Worm (Caenorhabditis elegans): ENCODE measurements around the gene K12H4.3.
A peak's percentile ranks its signal among the peaks of the same experiment; 100 is the strongest.

K12H4.3 gene

DNA sequence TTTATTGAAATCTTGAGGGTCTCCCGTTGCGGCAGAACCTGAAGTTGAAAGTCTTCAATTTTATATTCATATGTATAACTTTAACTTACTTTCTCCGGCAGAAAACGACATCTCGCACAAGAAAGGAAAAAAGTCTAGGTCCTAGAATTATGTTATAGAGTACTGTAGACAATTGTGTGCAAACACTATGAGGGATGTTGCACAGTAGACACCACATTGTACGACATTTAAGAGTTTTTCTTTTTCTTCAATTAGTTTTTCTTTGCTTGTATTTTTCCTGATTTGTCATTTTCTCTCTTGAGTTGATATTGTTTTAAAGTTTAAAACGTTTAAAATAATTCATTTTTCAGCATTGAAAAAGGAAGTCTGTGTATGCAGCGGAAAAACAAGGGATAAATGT, 39.5 kb downstream of the K12H4.3 start, which contains the start of the genes K06H7.7 and grp-1:
TSS of gene K06H7.7 (minus strand) at position 121 of the 400 bp plus-strand sequence.
TSS of gene grp-1 (plus strand) at position 351 of the 400 bp plus-strand sequence.
- no peak for TF ChIP-seq ceh-83 (GFP tag; optimal IDR thresholded peaks at IDR 0.05)
- TF ChIP-seq lin-13 (tag; optimal IDR thresholded peaks at IDR 0.05) = no peak
- TF ChIP-seq ces-1 (GFP tag; optimal IDR thresholded peaks at IDR 0.05) = peak; percentile 82
- TF ChIP-seq bed-3 (GFP tag; optimal IDR thresholded peaks at IDR 0.05) = no peak
- TF ChIP-seq ceh-43 (GFP tag; optimal IDR thresholded peaks at IDR 0.05) = no peak
- no peak for TF ChIP-seq nhr-28 (tag; optimal IDR thresholded peaks at IDR 0.05)
- TF ChIP-seq pha-4 (tag; optimal IDR thresholded peaks at IDR 0.05) = peak; percentile 29
- TF ChIP-seq sem-2 (GFP tag; optimal IDR thresholded peaks at IDR 0.05) = no peak
- TF ChIP-seq elt-1 (tag; optimal IDR thresholded peaks at IDR 0.05; ENCODE audit: borderline replicate concordance, insufficient read depth) = no peak
- TF ChIP-seq ztf-11 (tag; optimal IDR thresholded peaks at IDR 0.05) = no peak
- TF ChIP-seq drap-1 (GFP tag; optimal IDR thresholded peaks at IDR 0.05) = no peak
- no peak for TF ChIP-seq nhr-2 (tag; optimal IDR thresholded peaks at IDR 0.05)
- no peak for TF ChIP-seq unc-62 (GFP tag; optimal IDR thresholded peaks at IDR 0.05)
- TF ChIP-seq lsy-2 (tag; optimal IDR thresholded peaks at IDR 0.05) = peak; percentile 98
- TF ChIP-seq nhr-237 (tag; optimal IDR thresholded peaks at IDR 0.05) = no peak
- TF ChIP-seq unc-120 (tag; optimal IDR thresholded peaks at IDR 0.05; ENCODE audit: poor library complexity, severe bottlenecking) = no peak
- TF ChIP-seq elt-3 (tag; optimal IDR thresholded peaks at IDR 0.05) = no peak
- no peak for TF ChIP-seq cnd-1 (tag; optimal IDR thresholded peaks at IDR 0.05)
- TF ChIP-seq ceh-39 (tag; optimal IDR thresholded peaks at IDR 0.05) = no peak
- no peak for TF ChIP-seq sptf-1 (tag; optimal IDR thresholded peaks at IDR 0.05)
- peak; percentile 25 for TF ChIP-seq mep-1 (tag; optimal IDR thresholded peaks at IDR 0.05)
- TF ChIP-seq mls-2 (tag; optimal IDR thresholded peaks at IDR 0.05) = no peak
- TF ChIP-seq nhr-76 (tag; optimal IDR thresholded peaks at IDR 0.05) = no peak
- no peak for TF ChIP-seq nhr-12 (tag; optimal IDR thresholded peaks at IDR 0.05)
- TF ChIP-seq zip-8 (tag; optimal IDR thresholded peaks at IDR 0.05) = no peak
- TF ChIP-seq flh-1 (GFP tag; optimal IDR thresholded peaks at IDR 0.05) = no peak
- TF ChIP-seq tbx-8 (GFP tag; optimal IDR thresholded peaks at IDR 0.05) = no peak
- TF ChIP-seq blmp-1 (tag; optimal IDR thresholded peaks at IDR 0.05) = no peak
- TF ChIP-seq snpc-4 (tag; optimal IDR thresholded peaks at IDR 0.05) = no peak
- TF ChIP-seq lin-32 (GFP tag; optimal IDR thresholded peaks at IDR 0.05) = no peak
- no peak for TF ChIP-seq M03D4.4 (tag; optimal IDR thresholded peaks at IDR 0.05)
- no peak for TF ChIP-seq ham-2 (GFP tag; optimal IDR thresholded peaks at IDR 0.05)

DNA sequence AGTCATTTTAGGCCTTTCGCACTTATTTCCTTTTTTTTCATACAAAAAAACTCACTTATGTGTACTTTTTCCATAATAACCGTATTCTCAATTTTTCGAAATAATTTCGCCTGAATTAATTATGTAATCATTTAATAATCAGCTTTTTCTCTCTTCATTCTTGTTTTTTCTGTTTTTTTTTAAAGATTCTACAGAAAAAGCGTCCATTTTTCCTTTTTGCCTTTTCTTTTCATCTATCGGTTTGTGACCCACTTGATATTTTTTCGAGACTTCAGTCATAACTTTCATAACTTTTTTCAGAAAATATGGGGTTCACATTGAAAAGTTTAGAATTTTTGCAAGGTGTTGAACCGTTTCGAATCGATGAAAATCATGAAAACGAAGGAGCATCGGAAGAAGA, 42.4 kb downstream of the K12H4.3 start, which contains the start of gene vms-1:
TSS of gene vms-1 (plus strand) at position 301 of the 400 bp plus-strand sequence.
- TF ChIP-seq snpc-4 (tag; optimal IDR thresholded peaks at IDR 0.05) = no peak
- no peak for TF ChIP-seq flh-1 (GFP tag; optimal IDR thresholded peaks at IDR 0.05)
- TF ChIP-seq nhr-2 (tag; optimal IDR thresholded peaks at IDR 0.05) = no peak
- TF ChIP-seq elt-3 (tag; optimal IDR thresholded peaks at IDR 0.05) = no peak
- TF ChIP-seq mab-5 (tag; optimal IDR thresholded peaks at IDR 0.05) = no peak

ce11 chrIII:8091408-8091807, 45.6 kb downstream of the K12H4.3 start, which contains the start of gene idi-1:
idi-1 (plus strand) TSS chrIII:8091708.
- TF ChIP-seq nhr-12 (tag; optimal IDR thresholded peaks at IDR 0.05) = no peak
- TF ChIP-seq ces-1 (GFP tag; optimal IDR thresholded peaks at IDR 0.05) = no peak
- TF ChIP-seq hlh-1 (tag; optimal IDR thresholded peaks at IDR 0.05) = no peak
- TF ChIP-seq ham-2 (GFP tag; optimal IDR thresholded peaks at IDR 0.05) = no peak
- no peak for TF ChIP-seq ceh-83 (GFP tag; optimal IDR thresholded peaks at IDR 0.05)
- TF ChIP-seq nhr-76 (tag; optimal IDR thresholded peaks at IDR 0.05) = no peak
- no peak for TF ChIP-seq ztf-11 (tag; optimal IDR thresholded peaks at IDR 0.05)
- no peak for TF ChIP-seq lin-13 (tag; optimal IDR thresholded peaks at IDR 0.05)
- no peak for TF ChIP-seq nhr-2 (tag; optimal IDR thresholded peaks at IDR 0.05)
- no peak for TF ChIP-seq unc-62 (GFP tag; optimal IDR thresholded peaks at IDR 0.05)
- no peak for TF ChIP-seq bed-3 (GFP tag; optimal IDR thresholded peaks at IDR 0.05)
- no peak for TF ChIP-seq elt-3 (tag; optimal IDR thresholded peaks at IDR 0.05)
- no peak for TF ChIP-seq mab-5 (tag; optimal IDR thresholded peaks at IDR 0.05)
- TF ChIP-seq cnd-1 (tag; optimal IDR thresholded peaks at IDR 0.05) = no peak
- no peak for TF ChIP-seq mls-2 (tag; optimal IDR thresholded peaks at IDR 0.05)
- TF ChIP-seq flh-1 (GFP tag; optimal IDR thresholded peaks at IDR 0.05) = no peak
- no peak for TF ChIP-seq lin-32 (GFP tag; optimal IDR thresholded peaks at IDR 0.05)
- no peak for TF ChIP-seq ceh-43 (GFP tag; optimal IDR thresholded peaks at IDR 0.05)
- no peak for TF ChIP-seq pha-4 (tag; optimal IDR thresholded peaks at IDR 0.05)
- TF ChIP-seq sptf-1 (tag; optimal IDR thresholded peaks at IDR 0.05) = no peak
